Worm (Caenorhabditis elegans) whole organism, L1 larva: ENCODE results near the gene cuc-1.

Experiments used
- C16A3.4 ChIP-seq: fragments of 150-350 bp; optimal IDR thresholded peaks from 2 replicates; lab custom pipeline; 2014; ENCODE audit warnings: missing biosample characterization, missing genetic modification characterization
- C34B4.2 ChIP-seq: sonication (generic microtip); optimal IDR thresholded peaks from 2 replicates; lab custom pipeline; 2017; ENCODE audit warnings: mild to moderate bottlenecking, missing genetic modification characterization, missing compliant biosample characterization
- Y116A8C.19 ChIP-seq: sonication (generic microtip); optimal IDR thresholded peaks from 2 replicates; lab custom pipeline; 2016; ENCODE audit warnings: missing compliant biosample characterization, missing genetic modification characterization, borderline replicate concordance
- ama-1 ChIP-seq: fragments of 150-350 bp; optimal IDR thresholded peaks from 2 replicates; lab custom pipeline; 2014
- ceh-63 ChIP-seq: fragments of 200-800 bp; sonication (Bioruptor generic); optimal IDR thresholded peaks from 2 replicates; lab custom pipeline; 2018; ENCODE audit warnings: mild to moderate bottlenecking, missing genetic modification characterization, missing compliant biosample characterization
- lin-13 ChIP-seq: fragments of 150-350 bp; optimal IDR thresholded peaks from 2 replicates; lab custom pipeline; 2014; ENCODE audit warnings: missing biosample characterization, missing genetic modification reagents, missing genetic modification characterization
- mef-2 ChIP-seq: fragments of 150-350 bp; optimal IDR thresholded peaks from 2 replicates; lab custom pipeline; 2014; ENCODE audit warnings: missing biosample characterization, missing genetic modification characterization
- nhr-237 ChIP-seq: fragments of 150-350 bp; optimal IDR thresholded peaks from 2 replicates; lab custom pipeline; 2014; ENCODE audit warnings: missing biosample characterization, missing genetic modification characterization
- nhr-77 ChIP-seq: fragments of 150-350 bp; optimal IDR thresholded peaks from 2 replicates; lab custom pipeline; 2014; ENCODE audit warnings: missing biosample characterization, missing genetic modification characterization
- pag-3 ChIP-seq: sonication (generic microtip); optimal IDR thresholded peaks from 2 replicates; lab custom pipeline; 2017; ENCODE audit warnings: missing genetic modification characterization, mild to moderate bottlenecking, missing compliant biosample characterization, antibody characterized with exemption, borderline replicate concordance; ENCODE audit not compliant: insufficient read depth
- unc-62 ChIP-seq: fragments of 150-350 bp; optimal IDR thresholded peaks from 2 replicates; lab custom pipeline; 2014; ENCODE audit warnings: missing biosample characterization, missing genetic modification reagents, missing genetic modification characterization
- zag-1 ChIP-seq: fragments of 150-350 bp; optimal IDR thresholded peaks from 2 replicates; lab custom pipeline; 2014; ENCODE audit warnings: missing biosample characterization, missing genetic modification characterization
- ztf-4 ChIP-seq: fragments of 150-350 bp; optimal IDR thresholded peaks from 2 replicates; lab custom pipeline; 2014; ENCODE audit warnings: missing biosample characterization, missing genetic modification characterization

ce11 chrIII:7900733-7901132 is 39.9 kb upstream of the cuc-1 start, which contains the start of gene best-24:
- no peak for TF ChIP-seq mef-2 (tag; lab: Kevin White, UChicago)
- no peak for TF ChIP-seq ztf-4 (tag; lab: Kevin White, UChicago)
- TF ChIP-seq nhr-237 (tag; lab: Kevin White, UChicago): no peak
- TF ChIP-seq nhr-77 (tag; lab: Kevin White, UChicago): no peak
- TF ChIP-seq zag-1 (tag; lab: Kevin White, UChicago): no peak
- TF ChIP-seq ceh-63 (GFP tag; lab: Kevin White, UChicago): no peak
- no peak for TF ChIP-seq pag-3 (tag; lab: Kevin White, UChicago)
- TF ChIP-seq C34B4.2 (tag; lab: Kevin White, UChicago): no peak
- no peak for TF ChIP-seq lin-13
- TF ChIP-seq ama-1 (lab: Kevin White, UChicago): no peak
- no peak for TF ChIP-seq unc-62 (GFP tag; lab: Kevin White, UChicago)
- TF ChIP-seq Y116A8C.19 (tag; lab: Kevin White, UChicago): no peak
- no peak for TF ChIP-seq C16A3.4 (tag; lab: Kevin White, UChicago)
